Worm (Caenorhabditis elegans) whole organism, early embryonic: ENCODE results near the gene F22F4.4.

Source experiments
- ama-1 ChIP-seq: fragments of 150-350 bp; optimal IDR thresholded peaks from 2 replicates; lab custom pipeline; 2014
- ceh-13 ChIP-seq: fragments of 200-800 bp; sonication (Bioruptor generic); optimal IDR thresholded peaks from 2 replicates; lab custom pipeline; 2018; ENCODE audit warnings: mild to moderate bottlenecking, missing genetic modification characterization, missing compliant biosample characterization
- hmg-4 ChIP-seq: fragments of 200-800 bp; sonication (Bioruptor generic); optimal IDR thresholded peaks from 2 replicates; lab custom pipeline; 2018; ENCODE audit warnings: mild to moderate bottlenecking, missing genetic modification characterization, missing compliant biosample characterization
- hnd-1 ChIP-seq: sonication (generic microtip); optimal IDR thresholded peaks from 2 replicates; lab custom pipeline; 2016; ENCODE audit warnings: missing genetic modification characterization, missing compliant biosample characterization
- scrt-1 ChIP-seq: fragments of 200-800 bp; sonication (Bioruptor generic); IDR thresholded peaks from 2 replicates; pipeline ENCODE4 v1.3.6; 2022; ENCODE audit warnings: missing genetic modification characterization, missing compliant biosample characterization
- sea-1 ChIP-seq: fragments of 200-800 bp; sonication (Bioruptor generic); conservative IDR thresholded peaks from 2 replicates; pipeline ENCODE4 v1.3.6; 2022; ENCODE audit warnings: missing genetic modification characterization, missing compliant biosample characterization

ce11 chrX:6043283-6043682, 42.0 kb upstream of the F22F4.4 start:
- no peak for TF ChIP-seq hnd-1 (tag; lab: Kevin White, UChicago)
- TF ChIP-seq ceh-13 (GFP tag; lab: Kevin White, UChicago): no peak
- no peak for TF ChIP-seq scrt-1 (GFP tag; lab: Robert Waterston, UW)
- no peak for TF ChIP-seq ama-1
- TF ChIP-seq sea-1 (GFP tag; lab: Robert Waterston, UW): no peak
- no peak for TF ChIP-seq hmg-4 (GFP tag; lab: Kevin White, UChicago)
